Worm (Caenorhabditis elegans) whole organism, L2 larva: ENCODE data around the gene mls-1.

Experiments used
- ZK546.5 ChIP-seq: sonication (generic microtip); optimal IDR thresholded peaks from 2 replicates; lab custom pipeline; 2017; ENCODE audit warnings: missing biosample characterization, missing genetic modification characterization
- alr-1 ChIP-seq: fragments of 150-350 bp; optimal IDR thresholded peaks from 2 replicates; lab custom pipeline; 2014; ENCODE audit warnings: missing biosample characterization, missing genetic modification characterization
- ama-1 ChIP-seq: fragments of 150-350 bp; optimal IDR thresholded peaks from 2 replicates; lab custom pipeline; 2018; ENCODE audit warnings: inconsistent platforms
- ceh-16 ChIP-seq: fragments of 150-350 bp; optimal IDR thresholded peaks from 2 replicates; lab custom pipeline; 2014; ENCODE audit warnings: missing biosample characterization, missing genetic modification characterization
- ceh-82 ChIP-seq: fragments of 150-350 bp; optimal IDR thresholded peaks from 2 replicates; lab custom pipeline; 2014; ENCODE audit warnings: missing biosample characterization, missing genetic modification characterization
- elt-3 ChIP-seq: sonication (generic microtip); optimal IDR thresholded peaks from 2 replicates; lab custom pipeline; 2017; ENCODE audit warnings: missing biosample characterization, missing genetic modification characterization
- fos-1 ChIP-seq: fragments of 150-350 bp; optimal IDR thresholded peaks from 2 replicates; lab custom pipeline; 2014; ENCODE audit warnings: missing biosample characterization, missing genetic modification characterization
- mdl-1 ChIP-seq, 2 experiments: fragments of 150-350 bp in 1 of 2; sonication (generic microtip) in 1 of 2; optimal IDR thresholded peaks; 2 replicates each; lab custom pipeline; 2017; ENCODE audit warnings: missing biosample characterization in 2 of 2, missing genetic modification characterization in 2 of 2
- nhr-10 ChIP-seq: sonication (generic microtip); optimal IDR thresholded peaks from 2 replicates; lab custom pipeline; 2017; ENCODE audit warnings: missing biosample characterization, missing genetic modification characterization
- nhr-21 ChIP-seq: fragments of 150-350 bp; optimal IDR thresholded peaks from 2 replicates; lab custom pipeline; 2014; ENCODE audit warnings: missing biosample characterization, missing genetic modification characterization
- nhr-23 ChIP-seq: fragments of 150-350 bp; optimal IDR thresholded peaks from 2 replicates; lab custom pipeline; 2014; ENCODE audit warnings: missing biosample characterization, missing genetic modification reagents, missing genetic modification characterization
- nhr-25 ChIP-seq: fragments of 150-350 bp; sonication (generic microtip); optimal IDR thresholded peaks from 3 replicates; lab custom pipeline; 2014; ENCODE audit warnings: missing biosample characterization, missing genetic modification characterization
- nhr-6 ChIP-seq: fragments of 150-350 bp; optimal IDR thresholded peaks from 2 replicates; lab custom pipeline; 2014; ENCODE audit warnings: missing biosample characterization, missing genetic modification characterization
- skn-1 ChIP-seq: sonication (generic microtip); optimal IDR thresholded peaks from 2 replicates; lab custom pipeline; 2017; ENCODE audit warnings: missing biosample characterization, missing genetic modification characterization
- sma-3 ChIP-seq: sonication (generic microtip); optimal IDR thresholded peaks from 2 replicates; lab custom pipeline; 2016; ENCODE audit warnings: missing genetic modification reagents, missing genetic modification characterization, missing compliant biosample characterization
- unc-55 ChIP-seq: fragments of 150-350 bp; sonication (generic microtip); optimal IDR thresholded peaks from 3 replicates; lab custom pipeline; 2014; ENCODE audit warnings: missing biosample characterization, missing genetic modification reagents, missing genetic modification characterization
- unc-62 ChIP-seq: fragments of 150-350 bp; optimal IDR thresholded peaks from 2 replicates; lab custom pipeline; 2014; ENCODE audit warnings: missing biosample characterization, missing genetic modification reagents, missing genetic modification characterization
- ztf-1 ChIP-seq: fragments of 200-800 bp; sonication (Bioruptor generic); conservative IDR thresholded peaks from 2 replicates; pipeline ENCODE4 v1.3.6; 2022; ENCODE audit warnings: missing genetic modification characterization, missing compliant biosample characterization
- ztf-4 ChIP-seq: fragments of 150-350 bp; optimal IDR thresholded peaks from 2 replicates; lab custom pipeline; 2014; ENCODE audit warnings: missing biosample characterization, missing genetic modification characterization

mls-1 gene

ce11 chrIII:7506983-7507382 lies 46.8 kb downstream of the mls-1 start:
- TF ChIP-seq ama-1 (lab: Kevin White, UChicago) (no peak), sma-3 (no peak), nhr-21 (tag; lab: Kevin White, UChicago) (no peak), nhr-23 (no peak), nhr-25 (tag; lab: Kevin White, UChicago) (no peak), nhr-6 (tag; lab: Kevin White, UChicago) (no peak), unc-55 (no peak), ceh-16 (tag; lab: Kevin White, UChicago) (no peak), unc-62 (GFP tag; lab: Kevin White, UChicago) (no peak), ztf-1 (GFP tag; lab: Robert Waterston, UW) (no peak), ZK546.5 (tag; lab: Kevin White, UChicago) (no peak), skn-1 (tag; lab: Kevin White, UChicago) (no peak), mdl-1 (tag; optimal IDR thresholded peaks at IDR 0.05; lab: Kevin White, UChicago) (no peak), ztf-4 (tag; lab: Kevin White, UChicago) (no peak), ceh-82 (no peak), alr-1 (no peak), nhr-10 (tag; lab: Kevin White, UChicago) (no peak), elt-3 (tag; lab: Kevin White, UChicago) (no peak)

- peak; percentile 56 for TF ChIP-seq fos-1 (tag; lab: Kevin White, UChicago)
- TF ChIP-seq nhr-10 (tag; lab: Kevin White, UChicago): no peak
Observed at ce11 chrIII:7508128-7508635, 48.0 kb downstream of the mls-1 start, which contains the start of gene cls-1. cls-1 (plus strand) TSS chrIII:7508178.
